Worm (Caenorhabditis elegans): ENCODE measurements around the gene Y75B12B.1.
A peak's percentile ranks its signal among the peaks of the same experiment; 100 is the strongest.

Gene Y75B12B.1

ce11 chrV:15190903-15191302 is 6.4 kb downstream of the Y75B12B.1 start, which contains the start of gene Y75B12B.11 (continued):
- TF ChIP-seq gei-8 (GFP tag; optimal IDR thresholded peaks at IDR 0.05) (peak; percentile 97), F49E8.2 (tag; optimal IDR thresholded peaks at IDR 0.05; ENCODE audit: borderline replicate concordance) (peak; percentile 96), egl-43 (GFP tag; IDR thresholded peaks at IDR 0.05) (peak; percentile 99), ces-1 (GFP tag; optimal IDR thresholded peaks at IDR 0.05) (no peak), dmd-8 (GFP tag; IDR thresholded peaks at IDR 0.05) (peak; percentile 99), vab-7 (GFP tag; IDR thresholded peaks at IDR 0.05) (peak; percentile 98), T26A8.4 (GFP tag; IDR thresholded peaks at IDR 0.05) (peak; percentile 94), tra-1 (GFP tag; IDR thresholded peaks at IDR 0.05) (peak; percentile 95), nhr-41 (GFP tag; IDR thresholded peaks at IDR 0.05) (peak; percentile 92), ztf-7 (tag; optimal IDR thresholded peaks at IDR 0.05) (peak; percentile 42), Y75B8A.6 (GFP tag; IDR thresholded peaks at IDR 0.05) (peak; percentile 83; the same call in 1 of the 2 replicates), spr-3 (GFP tag; optimal IDR thresholded peaks at IDR 0.05) (peak; percentile 93), ZK337.2 (GFP tag; IDR thresholded peaks at IDR 0.05) (peak; percentile 89), mxl-2 (GFP tag; conservative IDR thresholded peaks at IDR 0.05) (peak; percentile 90), unc-39 (tag; optimal IDR thresholded peaks at IDR 0.05) (no peak), cey-2 (tag; optimal IDR thresholded peaks at IDR 0.05; ENCODE audit: borderline replicate concordance, insufficient read depth) (no peak), F44E2.7 (GFP tag; IDR thresholded peaks at IDR 0.05) (peak; percentile 98), nhr-11 (tag; optimal IDR thresholded peaks at IDR 0.05) (peak; percentile 55), nhr-48 (tag; optimal IDR thresholded peaks at IDR 0.05) (peak; percentile 83), lin-38 (GFP tag; IDR thresholded peaks at IDR 0.05) (peak; percentile 96), madf-9 (GFP tag; conservative IDR thresholded peaks at IDR 0.05) (peak; percentile 91), skn-1 (tag; optimal IDR thresholded peaks at IDR 0.05) (no peak), attf-4 (tag; optimal IDR thresholded peaks at IDR 0.05) (no peak), lsy-2 (tag; optimal IDR thresholded peaks at IDR 0.05) (peak in 1 of 2 experiments; percentile 79), ZK546.5 (tag; optimal IDR thresholded peaks at IDR 0.05) (no peak), daf-12 (tag; optimal IDR thresholded peaks at IDR 0.05) (no peak), zip-2 (tag; optimal IDR thresholded peaks at IDR 0.05) (peak; percentile 45), lin-13 (GFP tag; optimal IDR thresholded peaks at IDR 0.05) (peak; percentile 93), lin-29 (GFP tag; IDR thresholded peaks at IDR 0.05) (peak; percentile 85), dpl-1 (GFP tag; optimal IDR thresholded peaks at IDR 0.05) (peak; percentile 68), daf-16 (GFP tag; optimal IDR thresholded peaks at IDR 0.05) (peak; percentile 88 to 98), daf-16 (tag; optimal IDR thresholded peaks at IDR 0.05) (peak; percentile 84), saeg-2 (GFP tag; IDR thresholded peaks at IDR 0.05) (peak; percentile 92), ceh-28 (tag; optimal IDR thresholded peaks at IDR 0.05) (no peak), ctbp-1 (GFP tag; IDR thresholded peaks at IDR 0.05) (peak; percentile 93), madf-5 (GFP tag; IDR thresholded peaks at IDR 0.05) (peak; percentile 88 to 90), php-3 (GFP tag; IDR thresholded peaks at IDR 0.05) (peak; percentile 93), nhr-237 (tag; optimal IDR thresholded peaks at IDR 0.05) (no peak), ztf-11 (tag; optimal IDR thresholded peaks at IDR 0.05) (no peak), unc-62 (GFP tag; optimal IDR thresholded peaks at IDR 0.05 in 1 of 2) (no peak), unc-62 (tag; optimal IDR thresholded peaks at IDR 0.05) (no peak), Y48G9A.11 (GFP tag; IDR thresholded peaks at IDR 0.05) (peak; percentile 91), nhr-25 (tag; optimal IDR thresholded peaks at IDR 0.05; ENCODE audit: borderline replicate concordance, insufficient read depth) (peak; percentile 45), mdt-29 (GFP tag; IDR thresholded peaks at IDR 0.05) (peak; percentile 79), pha-4 (GFP tag; IDR thresholded peaks at IDR 0.05) (peak; percentile 97), pha-4 (tag; optimal IDR thresholded peaks at IDR 0.05) (no peak), mes-2 (tag; optimal IDR thresholded peaks at IDR 0.05; ENCODE audit: poor library complexity, severe bottlenecking) (peak; percentile 93), F37D6.2 (tag; optimal IDR thresholded peaks at IDR 0.05) (peak; percentile 72), ama-1 (optimal IDR thresholded peaks at IDR 0.05) (peak; percentile 82), nhr-77 (tag; optimal IDR thresholded peaks at IDR 0.05) (peak; percentile 58), mep-1 (tag; optimal IDR thresholded peaks at IDR 0.05) (peak; percentile 92), lin-15B (tag; optimal IDR thresholded peaks at IDR 0.05) (peak; percentile 34)
